Worm (Caenorhabditis elegans) whole organism, young adult: Measurements from ENCODE around the gene tag-340.

Source experiments
- F57C9.4 ChIP-seq: sonication (generic microtip); optimal IDR thresholded peaks from 2 replicates; lab custom pipeline; 2017; ENCODE audit warnings: mild to moderate bottlenecking, missing genetic modification characterization, missing compliant biosample characterization
- T07F8.4 ChIP-seq: sonication (generic microtip); optimal IDR thresholded peaks from 2 replicates; lab custom pipeline; 2016; ENCODE audit warnings: mild to moderate bottlenecking, missing genetic modification characterization, moderate library complexity, missing compliant biosample characterization
- nfya-1 ChIP-seq: sonication (generic microtip); optimal IDR thresholded peaks from 2 replicates; lab custom pipeline; 2017; ENCODE audit warnings: antibody characterized with exemption, missing compliant biosample characterization, missing genetic modification characterization, borderline replicate concordance; ENCODE audit not compliant: insufficient read depth
- nhr-27 ChIP-seq: fragments of 200-800 bp; sonication (Bioruptor generic); optimal IDR thresholded peaks from 2 replicates; lab custom pipeline; 2018; ENCODE audit warnings: mild to moderate bottlenecking, missing genetic modification characterization, moderate library complexity, missing compliant biosample characterization
- pha-4 ChIP-seq: fragments of 150-350 bp; sonication (generic microtip); optimal IDR thresholded peaks from 2 replicates; lab custom pipeline; 2014; ENCODE audit warnings: missing biosample characterization, missing genetic modification reagents, missing genetic modification characterization
- snpc-4 ChIP-seq, 5 experiments: fragments of 150-350 bp in 1 of 5; sonication (generic microtip) in 4 of 5; optimal IDR thresholded peaks; 2 replicates each; lab custom pipeline; 2014 to 2018; ENCODE audit warnings: missing genetic modification characterization in 5 of 5, missing biosample characterization in 3 of 5, antibody characterized with exemption in 2 of 5, mild to moderate bottlenecking in 2 of 5, missing compliant biosample characterization in 2 of 5, missing genotype in 2 of 5, moderate library complexity in 2 of 5, missing genetic modification reagents in 1 of 5
- somi-1 ChIP-seq: fragments of 200-800 bp; sonication (Bioruptor generic); optimal IDR thresholded peaks from 2 replicates; lab custom pipeline; 2018; ENCODE audit warnings: mild to moderate bottlenecking, missing genetic modification characterization, missing compliant biosample characterization
- tbx-9 ChIP-seq: sonication (generic microtip); optimal IDR thresholded peaks from 2 replicates; lab custom pipeline; 2016; ENCODE audit warnings: borderline replicate concordance, missing genetic modification characterization, inconsistent platforms, missing compliant biosample characterization
- unc-62 ChIP-seq: fragments of 150-350 bp; optimal IDR thresholded peaks from 2 replicates; lab custom pipeline; 2014; ENCODE audit warnings: missing biosample characterization, missing genetic modification reagents, missing genetic modification characterization

DNA sequence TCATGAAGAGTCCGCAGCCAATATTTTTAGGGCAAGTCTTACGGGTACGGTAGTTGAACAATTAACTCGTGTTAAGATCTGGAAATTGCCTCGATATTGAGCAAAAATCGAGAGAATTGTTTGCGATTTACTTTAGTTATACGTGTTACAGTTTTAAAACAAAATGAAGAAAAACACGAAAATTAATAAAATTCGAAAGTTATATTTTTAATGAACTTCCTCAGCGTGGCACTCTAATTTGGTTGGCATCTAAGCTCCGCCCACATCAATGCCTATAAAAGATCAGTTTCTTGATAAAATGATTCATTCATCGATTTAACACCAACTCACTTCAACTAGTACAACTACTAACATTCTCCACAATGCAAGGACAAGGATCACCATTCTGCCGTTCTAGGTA lies 29.8 kb upstream of the tag-340 start, which contains the start of gene gipc-1:
- TF ChIP-seq unc-62 (GFP tag; lab: Kevin White, UChicago), result no peak
- no peak for TF ChIP-seq somi-1 (GFP tag; lab: Kevin White, UChicago)
- TF ChIP-seq F57C9.4 (tag; lab: Kevin White, UChicago), result no peak
- TF ChIP-seq tbx-9 (tag; lab: Kevin White, UChicago), result no peak
- TF ChIP-seq nhr-27 (tag; lab: Kevin White, UChicago), result no peak
- no peak for TF ChIP-seq T07F8.4 (tag; lab: Kevin White, UChicago)
- TF ChIP-seq nfya-1 (tag; lab: Kevin White, UChicago), result no peak
- TF ChIP-seq snpc-4 (GFP tag; optimal IDR thresholded peaks at IDR 0.05; lab: Kevin White, UChicago), result no peak
- TF ChIP-seq snpc-4 (tag; optimal IDR thresholded peaks at IDR 0.05; lab: Kevin White, UChicago), result no peak
- TF ChIP-seq pha-4 (tag; lab: Kevin White, UChicago), result no peak
